Worm (Caenorhabditis elegans) whole organism, young adult: ENCODE measurements around the gene C29E4.17.

Source experiments
- B0336.3 ChIP-seq: fragments of 200-800 bp; sonication (Bioruptor generic); IDR thresholded peaks from 2 replicates; pipeline ENCODE4 v1.3.6; 2022; ENCODE audit warnings: missing genetic modification characterization, missing compliant biosample characterization
- D2030.7 ChIP-seq: fragments of 200-800 bp; sonication (Bioruptor generic); IDR thresholded peaks from 2 replicates; pipeline ENCODE4 v1.3.6; 2022; ENCODE audit warnings: missing genetic modification reagents, missing genetic modification characterization, missing compliant biosample characterization
- F33H1.4 ChIP-seq: fragments of 200-800 bp; sonication (Bioruptor generic); IDR thresholded peaks from 2 replicates; pipeline ENCODE4 v1.3.6; 2022; ENCODE audit warnings: missing genetic modification reagents, missing genetic modification characterization, missing compliant biosample characterization
- F37B4.10 ChIP-seq: fragments of 200-800 bp; sonication (Bioruptor generic); IDR thresholded peaks from 2 replicates; pipeline ENCODE4 v1.3.6; 2022; ENCODE audit warnings: missing genetic modification characterization, missing compliant biosample characterization
- F39B2.1 ChIP-seq: fragments of 200-800 bp; sonication (Bioruptor generic); IDR thresholded peaks from 2 replicates; pipeline ENCODE4 v1.3.6; 2022; ENCODE audit warnings: missing genetic modification reagents, missing genetic modification characterization, missing compliant biosample characterization
- F49E8.2 ChIP-seq: sonication (generic microtip); optimal IDR thresholded peaks from 3 replicates; lab custom pipeline; 2017; ENCODE audit warnings: missing genetic modification characterization, mild to moderate bottlenecking, missing compliant biosample characterization, antibody characterized with exemption, moderate library complexity; ENCODE audit not compliant: insufficient read depth
- F55B11.4 ChIP-seq: sonication (generic microtip); optimal IDR thresholded peaks from 2 replicates; lab custom pipeline; 2016; ENCODE audit warnings: missing compliant biosample characterization, missing genetic modification characterization, borderline replicate concordance; ENCODE audit not compliant: insufficient read depth
- F57A8.1 ChIP-seq: fragments of 200-800 bp; sonication (Bioruptor generic); optimal IDR thresholded peaks from 2 replicates; lab custom pipeline; 2018; ENCODE audit warnings: mild to moderate bottlenecking, missing genetic modification characterization, moderate library complexity, missing compliant biosample characterization
- F57C9.4 ChIP-seq: sonication (generic microtip); optimal IDR thresholded peaks from 2 replicates; lab custom pipeline; 2017; ENCODE audit warnings: mild to moderate bottlenecking, missing genetic modification characterization, missing compliant biosample characterization
- Y53F4B.3 ChIP-seq: fragments of 200-800 bp; sonication (Bioruptor generic); IDR thresholded peaks from 2 replicates; pipeline ENCODE4 v1.3.6; 2022; ENCODE audit warnings: missing genetic modification reagents, missing genetic modification characterization, missing compliant biosample characterization
- Y79H2A.3 ChIP-seq: fragments of 200-800 bp; sonication (Bioruptor generic); conservative IDR thresholded peaks from 2 replicates; pipeline ENCODE4 v1.3.6; 2022; ENCODE audit warnings: missing genetic modification reagents, missing genetic modification characterization, missing compliant biosample characterization
- aptf-2 ChIP-seq: fragments of 200-800 bp; sonication (Bioruptor generic); conservative IDR thresholded peaks from 2 replicates; pipeline ENCODE4 v1.3.6; 2022; ENCODE audit warnings: missing genetic modification reagents, missing genetic modification characterization, missing compliant biosample characterization
- attf-3 ChIP-seq: fragments of 200-800 bp; sonication (Bioruptor generic); conservative IDR thresholded peaks from 2 replicates; pipeline ENCODE4 v1.3.6; 2022; ENCODE audit warnings: missing genetic modification reagents, missing genetic modification characterization, missing compliant biosample characterization
- attf-6 ChIP-seq: fragments of 200-800 bp; sonication (Bioruptor generic); IDR thresholded peaks from 2 replicates; pipeline ENCODE4 v1.3.6; 2022; ENCODE audit warnings: missing genetic modification reagents, missing genetic modification characterization, missing compliant biosample characterization
- bed-1 ChIP-seq: fragments of 200-800 bp; sonication (Bioruptor generic); IDR thresholded peaks from 2 replicates; pipeline ENCODE4 v1.3.6; 2022; ENCODE audit warnings: missing genetic modification reagents, missing genetic modification characterization, missing compliant biosample characterization
- ccch-3 ChIP-seq: fragments of 200-800 bp; sonication (Bioruptor generic); optimal IDR thresholded peaks from 2 replicates; lab custom pipeline; 2018; ENCODE audit warnings: mild to moderate bottlenecking, missing genetic modification characterization, missing compliant biosample characterization
- ceh-100 ChIP-seq: fragments of 200-800 bp; sonication (Bioruptor generic); IDR thresholded peaks from 2 replicates; pipeline ENCODE4 v1.3.6; 2022; ENCODE audit warnings: missing genetic modification reagents, missing genetic modification characterization, missing compliant biosample characterization
- ceh-58 ChIP-seq: fragments of 200-800 bp; sonication (Bioruptor generic); IDR thresholded peaks from 2 replicates; pipeline ENCODE4 v1.3.6; 2022; ENCODE audit warnings: missing genetic modification characterization, missing compliant biosample characterization
- dox-1 ChIP-seq: fragments of 200-800 bp; sonication (Bioruptor generic); IDR thresholded peaks from 2 replicates; pipeline ENCODE4 v1.3.6; 2022; ENCODE audit warnings: missing genetic modification reagents, missing genetic modification characterization, missing compliant biosample characterization
- dpff-1 ChIP-seq: sonication (generic microtip); optimal IDR thresholded peaks from 2 replicates; lab custom pipeline; 2017; ENCODE audit warnings: mild to moderate bottlenecking, missing genetic modification characterization, missing compliant biosample characterization
- dpl-1 ChIP-seq: fragments of 150-350 bp; optimal IDR thresholded peaks from 2 replicates; lab custom pipeline; 2014; ENCODE audit warnings: missing biosample characterization, missing genetic modification reagents, missing genetic modification characterization
- efl-1 ChIP-seq: fragments of 150-350 bp; optimal IDR thresholded peaks from 2 replicates; lab custom pipeline; 2014; ENCODE audit warnings: missing biosample characterization, missing genetic modification reagents, missing genetic modification characterization
- ekl-4 ChIP-seq: fragments of 200-800 bp; sonication (Bioruptor generic); IDR thresholded peaks from 2 replicates; pipeline ENCODE4 v1.3.6; 2022; ENCODE audit warnings: missing genetic modification reagents, missing genetic modification characterization, missing compliant biosample characterization
- hmg-20 ChIP-seq: fragments of 200-800 bp; sonication (Bioruptor generic); IDR thresholded peaks from 2 replicates; pipeline ENCODE4 v1.3.6; 2022; ENCODE audit warnings: missing genetic modification reagents, missing genetic modification characterization, missing compliant biosample characterization
- hsf-1 ChIP-seq: fragments of 200-800 bp; sonication (Bioruptor generic); IDR thresholded peaks from 2 replicates; pipeline ENCODE4 v1.3.6; 2022; ENCODE audit warnings: missing genetic modification reagents, missing genetic modification characterization, missing compliant biosample characterization
- lin-26 ChIP-seq: fragments of 200-800 bp; sonication (Bioruptor generic); IDR thresholded peaks from 2 replicates; pipeline ENCODE4 v1.3.6; 2022; ENCODE audit warnings: missing genetic modification reagents, missing genetic modification characterization, missing compliant biosample characterization
- lin-35 ChIP-seq, 3 experiments: fragments of 150-350 bp in 2 of 3; sonication (generic microtip) in 1 of 3; optimal IDR thresholded peaks; 2 replicates each; lab custom pipeline; 2014 to 2018; ENCODE audit warnings: missing biosample characterization in 3 of 3, missing genetic modification characterization in 3 of 3, missing genetic modification reagents in 3 of 3
- lin-54 ChIP-seq: fragments of 200-800 bp; sonication (Bioruptor generic); optimal IDR thresholded peaks from 2 replicates; lab custom pipeline; 2018; ENCODE audit warnings: mild to moderate bottlenecking, missing genetic modification characterization, missing compliant biosample characterization
- lir-1 ChIP-seq: fragments of 200-800 bp; sonication (Bioruptor generic); conservative IDR thresholded peaks from 2 replicates; pipeline ENCODE4 v1.3.6; 2022; ENCODE audit warnings: missing genetic modification reagents, missing genetic modification characterization, missing compliant biosample characterization
- madf-6 ChIP-seq: fragments of 200-800 bp; sonication (Bioruptor generic); IDR thresholded peaks from 2 replicates; pipeline ENCODE4 v1.3.6; 2022; ENCODE audit warnings: missing genetic modification reagents, missing genetic modification characterization, missing compliant biosample characterization
- madf-8 ChIP-seq: fragments of 200-800 bp; sonication (Bioruptor generic); conservative IDR thresholded peaks from 2 replicates; pipeline ENCODE4 v1.3.6; 2022; ENCODE audit warnings: missing genetic modification reagents, missing genetic modification characterization, missing compliant biosample characterization
- nfya-2 ChIP-seq: fragments of 200-800 bp; sonication (Bioruptor generic); IDR thresholded peaks from 2 replicates; pipeline ENCODE4 v1.3.6; 2022; ENCODE audit warnings: missing genetic modification reagents, missing genetic modification characterization, missing compliant biosample characterization
- rpc-1 ChIP-seq, 2 experiments: fragments of 150-350 bp in 1 of 2; sonication (generic microtip) in 1 of 2; optimal IDR thresholded peaks; 2 replicates each; lab custom pipeline; 2014 to 2018; ENCODE audit warnings: missing biosample characterization in 1 of 2, missing genetic modification characterization in 1 of 2, missing genetic modification reagents in 1 of 2, missing genotype in 1 of 2
- snpc-3.4 ChIP-seq: sonication (generic microtip); optimal IDR thresholded peaks from 2 replicates; lab custom pipeline; 2017; ENCODE audit warnings: missing genetic modification characterization, mild to moderate bottlenecking, missing compliant biosample characterization, antibody characterized with exemption, moderate library complexity, missing genotype, missing genetic modification reagents
- somi-1 ChIP-seq: fragments of 200-800 bp; sonication (Bioruptor generic); optimal IDR thresholded peaks from 2 replicates; lab custom pipeline; 2018; ENCODE audit warnings: mild to moderate bottlenecking, missing genetic modification characterization, missing compliant biosample characterization
- zim-3 ChIP-seq: sonication (generic microtip); optimal IDR thresholded peaks from 2 replicates; lab custom pipeline; 2017; ENCODE audit warnings: mild to moderate bottlenecking, missing genetic modification characterization, moderate library complexity, missing compliant biosample characterization
- ztf-25 ChIP-seq: fragments of 200-800 bp; sonication (Bioruptor generic); IDR thresholded peaks from 2 replicates; pipeline ENCODE4 v1.3.6; 2022; ENCODE audit warnings: missing genetic modification reagents, missing genetic modification characterization, missing compliant biosample characterization
- ztf-28 ChIP-seq: fragments of 200-800 bp; sonication (Bioruptor generic); IDR thresholded peaks from 2 replicates; pipeline ENCODE4 v1.3.6; 2022; ENCODE audit warnings: missing genetic modification reagents, missing genetic modification characterization, missing compliant biosample characterization

Gene C29E4.17

ce11 chrIII:7948802-7949201 lies 26.5 kb downstream of the C29E4.17 start, which contains the start of gene col-90:
TSS of gene col-90 (plus strand) at chrIII:7948838.
- TF ChIP-seq F57A8.1 (no peak), F55B11.4 (tag; lab: Kevin White, UChicago) (no peak), B0336.3 (no peak)

- no peak for TF ChIP-seq F57C9.4
These were observed 28.1 kb downstream of the C29E4.17 start for ce11 chrIII:7950447-7950846.

- no peak for TF ChIP-seq zim-3 (tag; lab: Kevin White, UChicago)
- peak; percentile 66 for TF ChIP-seq lin-54 (GFP tag; lab: Kevin White, UChicago)
- peak in 1 of 3 experiments; percentile 88 for TF ChIP-seq lin-35 (GFP tag; optimal IDR thresholded peaks at IDR 0.05; lab: Kevin White, UChicago)
- peak; percentile 63 for TF ChIP-seq F33H1.4 (GFP tag; lab: Robert Waterston, UW)
- peak; percentile 65 for TF ChIP-seq dpl-1 (GFP tag; lab: Kevin White, UChicago)
- no peak for TF ChIP-seq F49E8.2 (tag; lab: Kevin White, UChicago)
- TF ChIP-seq madf-8 (GFP tag; lab: Robert Waterston, UW): no peak; the same call in 1 of the 2 replicates
- 0 out of 2 replicates have a peak, but pooled peaks have one; percentile 9 for TF ChIP-seq dox-1
- TF ChIP-seq madf-6 (GFP tag; lab: Robert Waterston, UW): peak; percentile 41; the same call in 1 of the 2 replicates
- no peak for TF ChIP-seq bed-1 (GFP tag; lab: Robert Waterston, UW)
- peak; percentile 44 for TF ChIP-seq efl-1
- peak; percentile 38 for TF ChIP-seq snpc-3.4 (tag; lab: Kevin White, UChicago)
These were observed 29.9 kb downstream of the C29E4.17 start, which contains the start of gene C29E4.15 for ce11 chrIII:7952077-7952765. TSS of gene C29E4.15 (plus strand) at chrIII:7952623.

ce11 chrIII:7953208-7953607 lies 30.9 kb downstream of the C29E4.17 start, which contains the start of gene let-754:
TSS of gene let-754 (minus strand) at chrIII:7953308.
- no peak for TF ChIP-seq ztf-28 (GFP tag; lab: Robert Waterston, UW)
- TF ChIP-seq ccch-3 (GFP tag; lab: Kevin White, UChicago): no peak
- TF ChIP-seq dpff-1 (tag; lab: Kevin White, UChicago): no peak
- no peak for TF ChIP-seq lir-1
- no peak for TF ChIP-seq nfya-2
- no peak for TF ChIP-seq Y53F4B.3 (GFP tag; lab: Robert Waterston, UW)
- no peak for TF ChIP-seq somi-1 (GFP tag; lab: Kevin White, UChicago)
- no peak for TF ChIP-seq hsf-1 (GFP tag; lab: Robert Waterston, UW)
- no peak for TF ChIP-seq madf-6 (GFP tag; lab: Robert Waterston, UW)
- no peak for TF ChIP-seq dpl-1 (GFP tag; lab: Kevin White, UChicago)

ce11 chrIII:7953688-7954313 lies 31.5 kb downstream of the C29E4.17 start:
- TF ChIP-seq aptf-2 (GFP tag; lab: Robert Waterston, UW) (0 out of 2 replicates have a peak, but pooled peaks have one; percentile 26), madf-6 (GFP tag; lab: Robert Waterston, UW) (peak; percentile 71), attf-6 (peak; percentile 73), hmg-20 (GFP tag; lab: Robert Waterston, UW) (peak; percentile 26; the same call in 1 of the 2 replicates), rpc-1 (optimal IDR thresholded peaks at IDR 0.05; lab: Kevin White, UChicago) (peak; percentile 2), rpc-1 (tag; optimal IDR thresholded peaks at IDR 0.05; lab: Kevin White, UChicago) (peak; percentile 59), ztf-25 (GFP tag; lab: Robert Waterston, UW) (0 out of 2 replicates have a peak, but pooled peaks have one; percentile 42), attf-3 (GFP tag; lab: Robert Waterston, UW) (peak; percentile 47; the same call in 1 of the 2 replicates), ekl-4 (GFP tag; lab: Robert Waterston, UW) (peak; percentile 62; the same call in 1 of the 2 replicates), ceh-58 (GFP tag; lab: Robert Waterston, UW) (0 out of 2 replicates have a peak, but pooled peaks have one; percentile 85), lin-26 (GFP tag; lab: Robert Waterston, UW) (peak; percentile 86), F37B4.10 (GFP tag; lab: Robert Waterston, UW) (0 out of 2 replicates have a peak, but pooled peaks have one; percentile 78), F39B2.1 (GFP tag; lab: Robert Waterston, UW) (0 out of 2 replicates have a peak, but pooled peaks have one; percentile 63), ceh-100 (0 out of 2 replicates have a peak, but pooled peaks have one; percentile 12), Y79H2A.3 (peak; percentile 63; the same call in 1 of the 2 replicates), D2030.7 (GFP tag; lab: Robert Waterston, UW) (peak; percentile 87)
